Worm (Caenorhabditis elegans): ENCODE results near the gene best-5.

DNA sequence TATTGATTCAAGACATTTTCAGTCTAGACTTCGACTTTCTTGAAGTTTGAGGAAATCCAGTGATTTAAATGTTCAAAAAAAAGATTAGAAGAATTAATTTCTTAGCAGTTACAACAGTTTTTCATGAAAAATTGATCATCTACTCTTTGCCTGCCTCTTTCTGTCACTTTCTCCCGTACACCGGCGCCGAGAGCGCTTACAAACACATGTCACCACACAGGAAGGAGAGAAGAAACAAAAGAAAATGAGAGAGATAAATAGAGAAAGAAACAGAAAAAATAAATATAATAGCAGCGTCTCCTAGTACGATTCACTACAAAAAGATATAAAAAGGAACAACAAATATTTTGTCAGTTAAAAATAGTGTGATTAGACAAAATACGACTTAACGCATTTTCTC, 23.4 kb downstream of the best-5 start:
- TF ChIP-seq ztf-11 (tag; optimal IDR thresholded peaks at IDR 0.05) (no peak), elt-1 (tag; optimal IDR thresholded peaks at IDR 0.05) (no peak), nhr-237 (tag; optimal IDR thresholded peaks at IDR 0.05) (no peak), nhr-76 (tag; optimal IDR thresholded peaks at IDR 0.05) (no peak), lin-15B (tag; optimal IDR thresholded peaks at IDR 0.05) (no peak), ztf-4 (tag; optimal IDR thresholded peaks at IDR 0.05) (no peak), nhr-28 (tag; optimal IDR thresholded peaks at IDR 0.05) (no peak)
